Fruit fly (Drosophila melanogaster) whole organism, embryonic: ENCODE measurements around the gene CG31076.

Source experiments
- Awh ChIP-seq: fragments of 200-800 bp; sonication (Bioruptor generic); IDR thresholded peaks from 2 replicates; pipeline ENCODE4, ENCODE4 v1.3.6; 2022; ENCODE audit warnings: missing biosample characterization, missing genetic modification characterization
- CG1024 ChIP-seq: fragments of 200-800 bp; sonication (Bioruptor generic); IDR thresholded peaks from 2 replicates; pipeline ENCODE4 v1.3.6; 2022; ENCODE audit warnings: missing biosample characterization, missing genetic modification characterization
- CG10431 ChIP-seq: fragments of 200-800 bp; sonication (Bioruptor generic); optimal IDR thresholded peaks from 3 replicates; lab custom pipeline; 2018; ENCODE audit warnings: missing biosample characterization, mild to moderate bottlenecking, missing genetic modification characterization
- CG10462 ChIP-seq: fragments of 200-800 bp; sonication (Bioruptor generic); optimal IDR thresholded peaks from 2 replicates; lab custom pipeline; 2016; ENCODE audit warnings: missing biosample characterization, missing genetic modification characterization
- CG10543 ChIP-seq: fragments of 200-800 bp; sonication (Bioruptor generic); optimal IDR thresholded peaks from 3 replicates; lab custom pipeline; 2017; ENCODE audit warnings: missing biosample characterization, mild to moderate bottlenecking, missing genetic modification characterization, moderate library complexity
- CG13296 ChIP-seq: fragments of 200-800 bp; sonication (Bioruptor generic); optimal IDR thresholded peaks from 3 replicates; lab custom pipeline; 2018; ENCODE audit warnings: missing biosample characterization, mild to moderate bottlenecking, missing genetic modification characterization
- CG13894 ChIP-seq: fragments of 200-800 bp; sonication (Bioruptor generic); optimal IDR thresholded peaks from 3 replicates; lab custom pipeline; 2018; ENCODE audit warnings: missing biosample characterization, mild to moderate bottlenecking, missing genetic modification characterization, moderate library complexity
- CG14667 ChIP-seq: fragments of 200-800 bp; sonication (Bioruptor generic); IDR thresholded peaks from 2 replicates; pipeline ENCODE4 v1.3.6; 2022; ENCODE audit warnings: missing biosample characterization, missing genetic modification characterization
- CG14710 ChIP-seq: fragments of 200-800 bp; sonication (Bioruptor generic); optimal IDR thresholded peaks from 3 replicates; lab custom pipeline; 2019; ENCODE audit warnings: missing biosample characterization, mild to moderate bottlenecking, missing genetic modification characterization, moderate library complexity
- CG15696 ChIP-seq: fragments of 200-800 bp; sonication (Bioruptor generic); optimal IDR thresholded peaks from 2 replicates; lab custom pipeline; 2019; ENCODE audit warnings: missing biosample characterization, mild to moderate bottlenecking, missing genetic modification characterization, moderate library complexity
- CG16815 ChIP-seq: fragments of 200-800 bp; sonication (Bioruptor generic); optimal IDR thresholded peaks from 3 replicates; lab custom pipeline; 2017; ENCODE audit warnings: missing biosample characterization, mild to moderate bottlenecking, missing genetic modification characterization
- CG17328 ChIP-seq: fragments of 200-800 bp; sonication (Bioruptor generic); IDR thresholded peaks from 2 replicates; pipeline ENCODE4 v1.3.6; 2022; ENCODE audit warnings: missing biosample characterization, missing genetic modification characterization
- CG1832 ChIP-seq: fragments of 200-800 bp; sonication (Bioruptor generic); optimal IDR thresholded peaks from 2 replicates; lab custom pipeline; 2017; ENCODE audit warnings: missing biosample characterization, mild to moderate bottlenecking, missing genetic modification characterization, inconsistent platforms
- CG18476 ChIP-seq: fragments of 200-800 bp; sonication (Bioruptor generic); optimal IDR thresholded peaks from 2 replicates; lab custom pipeline; 2016; ENCODE audit warnings: missing biosample characterization, mild to moderate bottlenecking, missing genetic modification characterization
- CG2678 ChIP-seq: fragments of 200-800 bp; sonication (Bioruptor generic); optimal IDR thresholded peaks from 3 replicates; lab custom pipeline; 2019; ENCODE audit warnings: missing biosample characterization, mild to moderate bottlenecking, missing genetic modification characterization, moderate library complexity
- CG3847 ChIP-seq: fragments of 200-800 bp; sonication (Bioruptor generic); IDR thresholded peaks from 2 replicates; pipeline ENCODE4 v1.3.6; 2022; ENCODE audit warnings: missing biosample characterization, missing genetic modification characterization
- CG4424 ChIP-seq: fragments of 200-800 bp; sonication (Bioruptor generic); optimal IDR thresholded peaks from 3 replicates; lab custom pipeline; 2016; ENCODE audit warnings: missing biosample characterization, missing genetic modification characterization
- CG8359 ChIP-seq: fragments of 200-800 bp; sonication (Bioruptor generic); optimal IDR thresholded peaks from 2 replicates; lab custom pipeline; 2017; ENCODE audit warnings: missing biosample characterization, mild to moderate bottlenecking, missing genetic modification characterization, borderline replicate concordance
- CoRest ChIP-seq: fragments of 200-800 bp; sonication (Bioruptor generic); optimal IDR thresholded peaks from 3 replicates; lab custom pipeline; 2018; ENCODE audit warnings: missing biosample characterization, mild to moderate bottlenecking, missing genetic modification characterization, moderate library complexity
- Doc3 ChIP-seq: fragments of 200-800 bp; sonication (Bioruptor generic); IDR thresholded peaks from 3 replicates; pipeline ENCODE4 v1.3.6; 2022; ENCODE audit warnings: missing biosample characterization, missing genetic modification characterization; ENCODE audit not compliant: partially characterized antibody
- Drgx ChIP-seq: fragments of 200-800 bp; sonication (Bioruptor generic); IDR thresholded peaks from 2 replicates; pipeline ENCODE4 v1.3.6; 2022; ENCODE audit warnings: missing biosample characterization, missing genetic modification characterization
- Eip74EF ChIP-seq, 2 experiments: fragments of 200-800 bp in 1 of 2; fragments of >200 bp in 1 of 2; sonication (Bioruptor generic) in 1 of 2; optimal IDR thresholded peaks; 2 replicates each; lab custom pipeline; 2017 to 2019; ENCODE audit warnings: missing biosample characterization in 2 of 2, missing genetic modification characterization in 2 of 2, mild to moderate bottlenecking in 1 of 2, moderate library complexity in 1 of 2
- Fer3 ChIP-seq: fragments of 200-800 bp; sonication (Bioruptor generic); optimal IDR thresholded peaks from 2 replicates; lab custom pipeline; 2018; ENCODE audit warnings: missing biosample characterization, mild to moderate bottlenecking, missing genetic modification characterization, moderate library complexity
- HLH4C ChIP-seq: fragments of 200-800 bp; sonication (Bioruptor generic); IDR thresholded peaks from 3 replicates; pipeline ENCODE4 v1.3.6; 2022; ENCODE audit warnings: missing biosample characterization, missing genetic modification characterization; ENCODE audit not compliant: partially characterized antibody
- HLH54F ChIP-seq: fragments of 200-800 bp; sonication (Bioruptor generic); optimal IDR thresholded peaks from 3 replicates; lab custom pipeline; 2016; ENCODE audit warnings: missing biosample characterization, missing genetic modification characterization
- Hmr ChIP-seq: fragments of 200-800 bp; sonication (Bioruptor generic); optimal IDR thresholded peaks from 3 replicates; lab custom pipeline; 2017; ENCODE audit warnings: mild to moderate bottlenecking, missing biosample characterization, missing genetic modification reagents, missing genetic modification characterization
- Hmx ChIP-seq: fragments of 200-800 bp; sonication (Bioruptor generic); optimal IDR thresholded peaks from 2 replicates; lab custom pipeline; 2016; ENCODE audit warnings: missing biosample characterization, missing genetic modification characterization
- Hsf ChIP-seq: fragments of 200-800 bp; sonication (Bioruptor generic); optimal IDR thresholded peaks from 3 replicates; lab custom pipeline; 2016; ENCODE audit warnings: missing biosample characterization, missing genetic modification characterization
- Mrtf ChIP-seq: fragments of 200-800 bp; sonication (Bioruptor generic); IDR thresholded peaks from 3 replicates; pipeline ENCODE4 v1.3.6; 2022; ENCODE audit warnings: missing biosample characterization, missing genetic modification characterization
- NfI ChIP-seq: fragments of 200-800 bp; sonication (Bioruptor generic); optimal IDR thresholded peaks from 3 replicates; lab custom pipeline; 2018; ENCODE audit warnings: missing biosample characterization, mild to moderate bottlenecking, missing genetic modification characterization, moderate library complexity
- Ravus ChIP-seq: fragments of 200-800 bp; sonication (Bioruptor generic); IDR thresholded peaks from 2 replicates; pipeline ENCODE4 v1.3.6; 2022; ENCODE audit warnings: missing biosample characterization, missing genetic modification characterization
- Trl ChIP-seq, 3 experiments: fragments of >200 bp in 2 of 3; fragments of 200-800 bp in 1 of 3; sonication (Bioruptor generic) in 1 of 3; optimal IDR thresholded peaks; 2 replicates in 1 of 3; 3 replicates in 2 of 3; lab custom pipeline; 2016 to 2017; ENCODE audit warnings: missing biosample characterization in 1 of 3, missing genetic modification characterization in 1 of 3
- ash1 ChIP-seq: fragments of 200-800 bp; sonication (Bioruptor generic); optimal IDR thresholded peaks from 2 replicates; lab custom pipeline; 2018; ENCODE audit warnings: missing biosample characterization, mild to moderate bottlenecking, missing genetic modification characterization
- ato ChIP-seq: fragments of 200-800 bp; sonication (Bioruptor generic); IDR thresholded peaks from 2 replicates; pipeline ENCODE4 v1.3.6; 2022; ENCODE audit warnings: missing biosample characterization, missing genetic modification characterization; ENCODE audit not compliant: partially characterized antibody
- bcd ChIP-seq: fragments of 200-800 bp; sonication (Bioruptor generic); optimal IDR thresholded peaks from 2 replicates; lab custom pipeline; 2017; ENCODE audit warnings: missing biosample characterization, mild to moderate bottlenecking, missing genetic modification characterization
- bowl ChIP-seq: fragments of 200-800 bp; sonication (Bioruptor generic); IDR thresholded peaks from 2 replicates; pipeline ENCODE4 v1.3.6; 2022; ENCODE audit warnings: missing biosample characterization, missing genetic modification characterization
- disco-r ChIP-seq: fragments of 200-800 bp; sonication (Bioruptor generic); optimal IDR thresholded peaks from 2 replicates; lab custom pipeline; 2016; ENCODE audit warnings: missing biosample characterization, missing genetic modification characterization
- dmrt99B ChIP-seq: fragments of 200-800 bp; sonication (Bioruptor generic); optimal IDR thresholded peaks from 2 replicates; lab custom pipeline; 2018; ENCODE audit warnings: missing biosample characterization, mild to moderate bottlenecking, missing genetic modification characterization, moderate library complexity
- en ChIP-seq: fragments of 200-800 bp; sonication (Bioruptor generic); optimal IDR thresholded peaks from 2 replicates; lab custom pipeline; 2016; ENCODE audit warnings: missing biosample characterization, missing genetic modification characterization
- fd96Cb ChIP-seq: fragments of 200-800 bp; sonication (Bioruptor generic); optimal IDR thresholded peaks from 2 replicates; lab custom pipeline; 2018; ENCODE audit warnings: missing biosample characterization, mild to moderate bottlenecking, missing genetic modification characterization, moderate library complexity
- fru ChIP-seq: fragments of >200 bp; optimal IDR thresholded peaks from 2 replicates; lab custom pipeline; 2017
- gsb ChIP-seq: fragments of 200-800 bp; sonication (Bioruptor generic); IDR thresholded peaks from 2 replicates; pipeline ENCODE4 v1.3.6; 2022; ENCODE audit warnings: missing biosample characterization, missing genetic modification characterization
- hb ChIP-seq: fragments of 200-800 bp; sonication (Bioruptor generic); IDR thresholded peaks from 3 replicates; pipeline ENCODE4 v1.3.6; 2022; ENCODE audit warnings: missing biosample characterization, missing genetic modification characterization; ENCODE audit not compliant: partially characterized antibody
- luna ChIP-seq: fragments of 200-800 bp; sonication (Bioruptor generic); optimal IDR thresholded peaks from 2 replicates; lab custom pipeline; 2016; ENCODE audit warnings: missing biosample characterization, missing genetic modification characterization
- pum ChIP-seq: fragments of 200-800 bp; sonication (Bioruptor generic); optimal IDR thresholded peaks from 2 replicates; lab custom pipeline; 2016; ENCODE audit warnings: missing biosample characterization, missing genetic modification characterization
- salm ChIP-seq: fragments of 200-800 bp; sonication (Bioruptor generic); optimal IDR thresholded peaks from 2 replicates; lab custom pipeline; 2018; ENCODE audit warnings: missing biosample characterization, mild to moderate bottlenecking, missing genetic modification characterization
- slp2 ChIP-seq: fragments of 200-800 bp; sonication (Bioruptor generic); optimal IDR thresholded peaks from 2 replicates; lab custom pipeline; 2016; ENCODE audit warnings: missing biosample characterization, missing genetic modification characterization
- sna ChIP-seq: fragments of 200-800 bp; sonication (Bioruptor generic); IDR thresholded peaks from 2 replicates; pipeline ENCODE4 v1.3.6; 2022; ENCODE audit warnings: missing biosample characterization, missing genetic modification characterization; ENCODE audit not compliant: partially characterized antibody
- sr ChIP-seq: fragments of 200-800 bp; sonication (Bioruptor generic); IDR thresholded peaks from 3 replicates; pipeline ENCODE4 v1.3.6; 2022; ENCODE audit warnings: missing biosample characterization, missing genetic modification characterization
- tup ChIP-seq: fragments of 200-800 bp; sonication (Bioruptor generic); optimal IDR thresholded peaks from 2 replicates; lab custom pipeline; 2016; ENCODE audit warnings: missing biosample characterization, mild to moderate bottlenecking, missing genetic modification characterization, moderate library complexity

Gene CG31076

dm6 chr3R:26963747-26964174 lies 25.9 kb downstream of the CG31076 start (continued):
- TF ChIP-seq Hsf (peak; percentile 21), salm (tag; lab: Kevin White, UChicago) (no peak), ash1 (GFP tag; lab: Kevin White, UChicago) (no peak), Fer3 (peak; percentile 83), CG2678 (peak; percentile 49), ato (no peak), bowl (GFP tag; lab: Robert Waterston, UW) (no peak), Drgx (GFP tag; lab: Robert Waterston, UW) (peak; percentile 71; the same call in 1 of the 2 replicates), CG1024 (GFP tag; lab: Robert Waterston, UW) (no peak), Eip74EF (GFP tag; optimal IDR thresholded peaks at IDR 0.05; lab: Kevin White, UChicago) (peak in 1 of 2 experiments; percentile 68), Mrtf (GFP tag; lab: Robert Waterston, UW) (no peak), CG14710 (peak; percentile 77), CG1832 (no peak), CG17328 (GFP tag; lab: Robert Waterston, UW) (no peak), fru (lab: Kevin White, UChicago) (no peak), tup (GFP tag; lab: Kevin White, UChicago) (no peak), CoRest (tag; lab: Kevin White, UChicago) (peak; percentile 53), gsb (no peak), Ravus (no peak), hb (no peak), HLH4C (GFP tag; lab: Robert Waterston, UW) (no peak), Trl (optimal IDR thresholded peaks at IDR 0.05; lab: Kevin White, UChicago) (no peak), Trl (GFP tag; optimal IDR thresholded peaks at IDR 0.05; lab: Kevin White, UChicago) (peak; percentile 16), en (GFP tag; lab: Kevin White, UChicago) (no peak), CG10431 (GFP tag; lab: Kevin White, UChicago) (no peak), slp2 (GFP tag; lab: Kevin White, UChicago) (no peak), CG15696 (tag; lab: Kevin White, UChicago) (peak; percentile 86), CG4424 (GFP tag; lab: Kevin White, UChicago) (peak; percentile 52), CG14667 (GFP tag; lab: Robert Waterston, UW) (peak; percentile 40), HLH54F (GFP tag; lab: Kevin White, UChicago) (no peak), CG13296 (peak; percentile 74), Hmr (GFP tag; lab: Kevin White, UChicago) (peak; percentile 48), dmrt99B (tag; lab: Kevin White, UChicago) (peak; percentile 76), CG3847 (GFP tag; lab: Robert Waterston, UW) (0 out of 2 replicates have a peak, but pooled peaks have one; percentile 30), sr (0 out of 3 replicates have a peak, but pooled peaks have one; percentile 3), CG16815 (GFP tag; lab: Kevin White, UChicago) (peak; percentile 24), CG10543 (GFP tag; lab: Kevin White, UChicago) (peak; percentile 48), CG13894 (peak; percentile 19), pum (peak; percentile 40), CG8359 (GFP tag; lab: Kevin White, UChicago) (no peak), Doc3 (GFP tag; lab: Robert Waterston, UW) (no peak), CG10462 (GFP tag; lab: Kevin White, UChicago) (no peak), CG18476 (GFP tag; lab: Kevin White, UChicago) (peak; percentile 85), bcd (peak; percentile 76), disco-r (GFP tag; lab: Kevin White, UChicago) (no peak), sna (GFP tag; lab: Robert Waterston, UW) (no peak), fd96Cb (tag; lab: Kevin White, UChicago) (peak; percentile 33), Hmx (GFP tag; lab: Kevin White, UChicago) (no peak), luna (GFP tag; lab: Kevin White, UChicago) (peak; percentile 30), NfI (peak; percentile 13), Awh (GFP tag; lab: Robert Waterston, UW) (no peak)
